Worm (Caenorhabditis elegans) whole organism, L4 larva: ENCODE measurements around the gene C29A12.1.

Source experiments
- R02D3.7 ChIP-seq: fragments of 150-350 bp; sonication (generic microtip); optimal IDR thresholded peaks from 3 replicates; lab custom pipeline; 2014; ENCODE audit warnings: missing biosample characterization, missing genetic modification characterization
- daf-12 ChIP-seq: fragments of 150-350 bp; optimal IDR thresholded peaks from 2 replicates; lab custom pipeline; 2014; ENCODE audit warnings: missing biosample characterization, missing genetic modification reagents, missing genetic modification characterization
- daf-8 ChIP-seq: fragments of 200-800 bp; sonication (Bioruptor generic); IDR thresholded peaks from 2 replicates; pipeline ENCODE4 v1.3.6; 2022; ENCODE audit warnings: missing genetic modification characterization, missing compliant biosample characterization
- dmd-8 ChIP-seq: fragments of 200-800 bp; sonication (Bioruptor generic); IDR thresholded peaks from 2 replicates; pipeline ENCODE4 v1.3.6; 2022; ENCODE audit warnings: missing genetic modification characterization, missing compliant biosample characterization
- dpl-1 ChIP-seq: fragments of 150-350 bp; optimal IDR thresholded peaks from 2 replicates; lab custom pipeline; 2014; ENCODE audit warnings: missing biosample characterization, missing genetic modification reagents, missing genetic modification characterization
- nhr-77 ChIP-seq: fragments of 150-350 bp; optimal IDR thresholded peaks from 2 replicates; lab custom pipeline; 2014; ENCODE audit warnings: missing biosample characterization, missing genetic modification characterization
- pha-4 ChIP-seq, 2 experiments: fragments of 150-350 bp in 1 of 2; fragments of 200-800 bp in 1 of 2; sonication (Bioruptor generic) in 1 of 2; IDR thresholded peaks in 1 of 2; optimal IDR thresholded peaks in 1 of 2; 2 replicates each; pipeline versions ENCODE4 v1.3.6 to Lab custom; 2014 to 2022; ENCODE audit warnings: missing genetic modification characterization in 2 of 2, missing genetic modification reagents in 2 of 2, missing biosample characterization in 1 of 2, missing compliant biosample characterization in 1 of 2
- spr-1 ChIP-seq: sonication (generic microtip); optimal IDR thresholded peaks from 2 replicates; lab custom pipeline; 2016; ENCODE audit warnings: mild to moderate bottlenecking, missing genetic modification characterization, missing compliant biosample characterization

- TF ChIP-seq daf-8 (GFP tag; lab: Robert Waterston, UW) (no peak), dmd-8 (GFP tag; lab: Robert Waterston, UW) (no peak), pha-4 (GFP tag; IDR thresholded peaks at IDR 0.05; lab: Robert Waterston, UW) (no peak), pha-4 (tag; optimal IDR thresholded peaks at IDR 0.05; lab: Kevin White, UChicago) (no peak), dpl-1 (GFP tag; lab: Kevin White, UChicago) (no peak), daf-12 (no peak), nhr-77 (no peak), R02D3.7 (tag; lab: Kevin White, UChicago) (no peak), spr-1 (no peak)
These were observed 18.8 kb downstream of the C29A12.1 start for ce11 chrV:10794463-10794862.
